Worm (Caenorhabditis elegans) whole organism, midembryonic: Measurements from ENCODE around the gene C54C6.4.

Experiments
- T22C8.4 ChIP-seq: fragments of 200-800 bp; sonication (Bioruptor generic); IDR thresholded peaks from 2 replicates; pipeline ENCODE4 v1.3.6; 2022; ENCODE audit warnings: missing genetic modification characterization, missing compliant biosample characterization
- cog-1 ChIP-seq: sonication (generic microtip); optimal IDR thresholded peaks from 2 replicates; lab custom pipeline; 2016; ENCODE audit warnings: missing genetic modification characterization, missing compliant biosample characterization
- flt-1 ChIP-seq: fragments of 200-800 bp; sonication (Bioruptor generic); IDR thresholded peaks from 2 replicates; pipeline ENCODE4 v1.3.6; 2022; ENCODE audit warnings: missing genetic modification characterization, missing compliant biosample characterization
- klf-2 ChIP-seq: fragments of 200-800 bp; sonication (Bioruptor generic); conservative IDR thresholded peaks from 2 replicates; pipeline ENCODE4 v1.3.6; 2022; ENCODE audit warnings: missing genetic modification reagents, missing genetic modification characterization, missing compliant biosample characterization
- med-1 ChIP-seq: sonication (generic microtip); optimal IDR thresholded peaks from 2 replicates; lab custom pipeline; 2017; ENCODE audit warnings: missing genetic modification characterization, mild to moderate bottlenecking, missing compliant biosample characterization, antibody characterized with exemption, missing genetic modification reagents; ENCODE audit not compliant: insufficient read depth
- ref-1 ChIP-seq: fragments of 200-800 bp; sonication (Bioruptor generic); conservative IDR thresholded peaks from 2 replicates; pipeline ENCODE4 v1.3.6; 2022; ENCODE audit warnings: missing genetic modification reagents, missing genetic modification characterization, missing compliant biosample characterization
- tab-1 ChIP-seq: fragments of 200-800 bp; sonication (Bioruptor generic); IDR thresholded peaks from 2 replicates; pipeline ENCODE4 v1.3.6; 2022; ENCODE audit warnings: missing genetic modification characterization, missing compliant biosample characterization
- ztf-23 ChIP-seq: fragments of 200-800 bp; sonication (Bioruptor generic); IDR thresholded peaks from 2 replicates; pipeline ENCODE4 v1.3.6; 2022; ENCODE audit warnings: missing genetic modification reagents, missing genetic modification characterization, missing compliant biosample characterization
- ztf-29 ChIP-seq: fragments of 200-800 bp; sonication (Bioruptor generic); IDR thresholded peaks from 2 replicates; pipeline ENCODE4 v1.3.6; 2022; ENCODE audit warnings: missing genetic modification reagents, missing genetic modification characterization, missing compliant biosample characterization

The C54C6.4 gene

ce11 chrIII:3548017-3548416 lies 5.4 kb upstream of the C54C6.4 start, which contains the start of gene C54C6.11:
TSS of gene C54C6.11 (plus strand) at chrIII:3548317.
- no peak for TF ChIP-seq T22C8.4 (GFP tag; lab: Robert Waterston, UW)
- TF ChIP-seq ztf-23 (GFP tag; lab: Robert Waterston, UW): no peak
- no peak for TF ChIP-seq klf-2 (GFP tag; lab: Robert Waterston, UW)
- TF ChIP-seq ztf-29 (GFP tag; lab: Robert Waterston, UW): no peak
- TF ChIP-seq med-1 (GFP tag; lab: Kevin White, UChicago): no peak
- TF ChIP-seq cog-1 (tag; lab: Kevin White, UChicago): no peak
- no peak for TF ChIP-seq flt-1
- TF ChIP-seq ref-1 (GFP tag; lab: Robert Waterston, UW): no peak
- TF ChIP-seq tab-1: no peak

ce11 chrIII:3549750-3550149 lies 3.7 kb upstream of the C54C6.4 start, which contains the start of gene C54C6.5:
TSS of gene C54C6.5 (minus strand) at chrIII:3549850.
- TF ChIP-seq T22C8.4 (GFP tag; lab: Robert Waterston, UW): no peak
- no peak for TF ChIP-seq med-1 (GFP tag; lab: Kevin White, UChicago)
- TF ChIP-seq ztf-29 (GFP tag; lab: Robert Waterston, UW): no peak
- TF ChIP-seq klf-2 (GFP tag; lab: Robert Waterston, UW): no peak
- TF ChIP-seq flt-1: no peak
- no peak for TF ChIP-seq tab-1
- no peak for TF ChIP-seq cog-1 (tag; lab: Kevin White, UChicago)
- TF ChIP-seq ref-1 (GFP tag; lab: Robert Waterston, UW): no peak
- no peak for TF ChIP-seq ztf-23 (GFP tag; lab: Robert Waterston, UW)

ce11 chrIII:3550364-3550763 lies 3.1 kb upstream of the C54C6.4 start:
- TF ChIP-seq flt-1: no peak
- TF ChIP-seq med-1 (GFP tag; lab: Kevin White, UChicago): no peak
- TF ChIP-seq tab-1: no peak
- no peak for TF ChIP-seq T22C8.4 (GFP tag; lab: Robert Waterston, UW)
- TF ChIP-seq cog-1 (tag; lab: Kevin White, UChicago): no peak
- TF ChIP-seq ref-1 (GFP tag; lab: Robert Waterston, UW): no peak
- no peak for TF ChIP-seq ztf-29 (GFP tag; lab: Robert Waterston, UW)
- TF ChIP-seq ztf-23 (GFP tag; lab: Robert Waterston, UW): no peak
- no peak for TF ChIP-seq klf-2 (GFP tag; lab: Robert Waterston, UW)

- TF ChIP-seq klf-2 (GFP tag; lab: Robert Waterston, UW) (no peak), ztf-29 (GFP tag; lab: Robert Waterston, UW) (no peak), flt-1 (no peak), ztf-23 (GFP tag; lab: Robert Waterston, UW) (no peak), T22C8.4 (GFP tag; lab: Robert Waterston, UW) (no peak), tab-1 (no peak)
These were observed 6.8 kb downstream of the C54C6.4 start for ce11 chrIII:3560235-3560634.

- no peak for TF ChIP-seq T22C8.4 (GFP tag; lab: Robert Waterston, UW)
- no peak for TF ChIP-seq ztf-23 (GFP tag; lab: Robert Waterston, UW)
- no peak for TF ChIP-seq ref-1 (GFP tag; lab: Robert Waterston, UW)
- TF ChIP-seq flt-1: no peak
- no peak for TF ChIP-seq ztf-29 (GFP tag; lab: Robert Waterston, UW)
- no peak for TF ChIP-seq med-1 (GFP tag; lab: Kevin White, UChicago)
- TF ChIP-seq cog-1 (tag; lab: Kevin White, UChicago): no peak
- TF ChIP-seq tab-1: no peak
- TF ChIP-seq klf-2 (GFP tag; lab: Robert Waterston, UW): no peak
These were observed 8.8 kb downstream of the C54C6.4 start for ce11 chrIII:3562276-3562675.

- TF ChIP-seq cog-1 (tag; lab: Kevin White, UChicago) (no peak), ztf-23 (GFP tag; lab: Robert Waterston, UW) (no peak), T22C8.4 (GFP tag; lab: Robert Waterston, UW) (no peak)
These were observed 11.4 kb downstream of the C54C6.4 start for ce11 chrIII:3564762-3565359.

- TF ChIP-seq flt-1: 0 out of 2 replicates have a peak, but pooled peaks have one; percentile 35
- TF ChIP-seq ref-1 (GFP tag; lab: Robert Waterston, UW): no peak
- TF ChIP-seq med-1 (GFP tag; lab: Kevin White, UChicago): no peak
- TF ChIP-seq cog-1 (tag; lab: Kevin White, UChicago): no peak
- TF ChIP-seq ztf-23 (GFP tag; lab: Robert Waterston, UW): no peak
- no peak for TF ChIP-seq T22C8.4 (GFP tag; lab: Robert Waterston, UW)
These were observed 13.3 kb downstream of the C54C6.4 start for ce11 chrIII:3566785-3567184.

ce11 chrIII:3569763-3570162 lies 16.3 kb downstream of the C54C6.4 start:
- TF ChIP-seq klf-2 (GFP tag; lab: Robert Waterston, UW) (no peak), cog-1 (tag; lab: Kevin White, UChicago) (no peak), ref-1 (GFP tag; lab: Robert Waterston, UW) (no peak), tab-1 (no peak), med-1 (GFP tag; lab: Kevin White, UChicago) (no peak), T22C8.4 (GFP tag; lab: Robert Waterston, UW) (no peak), flt-1 (no peak), ztf-29 (GFP tag; lab: Robert Waterston, UW) (no peak), ztf-23 (GFP tag; lab: Robert Waterston, UW) (no peak)

- no peak for TF ChIP-seq tab-1
- no peak for TF ChIP-seq ref-1 (GFP tag; lab: Robert Waterston, UW)
- TF ChIP-seq klf-2 (GFP tag; lab: Robert Waterston, UW): no peak
- TF ChIP-seq T22C8.4 (GFP tag; lab: Robert Waterston, UW): no peak
- TF ChIP-seq ztf-23 (GFP tag; lab: Robert Waterston, UW): no peak
- TF ChIP-seq med-1 (GFP tag; lab: Kevin White, UChicago): no peak
- TF ChIP-seq cog-1 (tag; lab: Kevin White, UChicago): no peak
- TF ChIP-seq flt-1: no peak
- no peak for TF ChIP-seq ztf-29 (GFP tag; lab: Robert Waterston, UW)
These were observed 18.0 kb downstream of the C54C6.4 start for ce11 chrIII:3571371-3571902.
